Worm (Caenorhabditis elegans) whole organism, early embryonic: ENCODE data around the gene F39C12.1.

Experiments
- B0310.2 ChIP-seq: sonication (generic microtip); optimal IDR thresholded peaks from 2 replicates; lab custom pipeline; 2016; ENCODE audit warnings: mild to moderate bottlenecking, missing genetic modification characterization, missing compliant biosample characterization
- F13C5.2 ChIP-seq: sonication (generic microtip); optimal IDR thresholded peaks from 2 replicates; lab custom pipeline; 2017; ENCODE audit warnings: mild to moderate bottlenecking, missing genetic modification characterization, inconsistent platforms, missing compliant biosample characterization
- aly-1 ChIP-seq: sonication (generic microtip); optimal IDR thresholded peaks from 2 replicates; lab custom pipeline; 2016; ENCODE audit warnings: missing genetic modification characterization, missing compliant biosample characterization
- ama-1 ChIP-seq: fragments of 150-350 bp; optimal IDR thresholded peaks from 2 replicates; lab custom pipeline; 2014
- ceh-13 ChIP-seq: fragments of 200-800 bp; sonication (Bioruptor generic); optimal IDR thresholded peaks from 2 replicates; lab custom pipeline; 2018; ENCODE audit warnings: mild to moderate bottlenecking, missing genetic modification characterization, missing compliant biosample characterization
- ceh-36 ChIP-seq: sonication (generic microtip); optimal IDR thresholded peaks from 2 replicates; lab custom pipeline; 2016; ENCODE audit warnings: missing genetic modification characterization, inconsistent platforms, missing compliant biosample characterization
- ets-7 ChIP-seq: sonication (generic microtip); optimal IDR thresholded peaks from 2 replicates; lab custom pipeline; 2016; ENCODE audit warnings: missing genotype, missing genetic modification characterization, missing compliant biosample characterization
- flt-1 ChIP-seq: fragments of 200-800 bp; sonication (Bioruptor generic); IDR thresholded peaks from 2 replicates; pipeline ENCODE4 v1.3.6; 2022; ENCODE audit warnings: missing genetic modification characterization, missing compliant biosample characterization
- hmbx-1 ChIP-seq: sonication (generic microtip); optimal IDR thresholded peaks from 2 replicates; lab custom pipeline; 2016; ENCODE audit warnings: mild to moderate bottlenecking, missing genetic modification characterization, missing compliant biosample characterization
- hmg-4 ChIP-seq: fragments of 200-800 bp; sonication (Bioruptor generic); optimal IDR thresholded peaks from 2 replicates; lab custom pipeline; 2018; ENCODE audit warnings: mild to moderate bottlenecking, missing genetic modification characterization, missing compliant biosample characterization
- hnd-1 ChIP-seq: sonication (generic microtip); optimal IDR thresholded peaks from 2 replicates; lab custom pipeline; 2016; ENCODE audit warnings: missing genetic modification characterization, missing compliant biosample characterization
- pes-1 ChIP-seq: fragments of 200-800 bp; sonication (Bioruptor generic); IDR thresholded peaks from 2 replicates; pipeline ENCODE4 v1.3.6; 2022; ENCODE audit warnings: missing genetic modification reagents, missing genetic modification characterization, missing compliant biosample characterization
- scrt-1 ChIP-seq: fragments of 200-800 bp; sonication (Bioruptor generic); IDR thresholded peaks from 2 replicates; pipeline ENCODE4 v1.3.6; 2022; ENCODE audit warnings: missing genetic modification characterization, missing compliant biosample characterization
- sea-1 ChIP-seq: fragments of 200-800 bp; sonication (Bioruptor generic); conservative IDR thresholded peaks from 2 replicates; pipeline ENCODE4 v1.3.6; 2022; ENCODE audit warnings: missing genetic modification characterization, missing compliant biosample characterization
- tbx-11 ChIP-seq: fragments of 200-800 bp; sonication (Bioruptor generic); IDR thresholded peaks from 2 replicates; pipeline ENCODE4 v1.3.6; 2022; ENCODE audit warnings: missing genetic modification characterization, missing compliant biosample characterization
- tbx-37 ChIP-seq: fragments of 200-800 bp; sonication (Bioruptor generic); conservative IDR thresholded peaks from 2 replicates; pipeline ENCODE4 v1.3.6; 2022; ENCODE audit warnings: missing genetic modification reagents, missing genetic modification characterization, missing compliant biosample characterization
- tra-4 ChIP-seq: sonication (generic microtip); optimal IDR thresholded peaks from 2 replicates; lab custom pipeline; 2017; ENCODE audit warnings: missing genetic modification characterization, missing compliant biosample characterization

The F39C12.1 gene

DNA sequence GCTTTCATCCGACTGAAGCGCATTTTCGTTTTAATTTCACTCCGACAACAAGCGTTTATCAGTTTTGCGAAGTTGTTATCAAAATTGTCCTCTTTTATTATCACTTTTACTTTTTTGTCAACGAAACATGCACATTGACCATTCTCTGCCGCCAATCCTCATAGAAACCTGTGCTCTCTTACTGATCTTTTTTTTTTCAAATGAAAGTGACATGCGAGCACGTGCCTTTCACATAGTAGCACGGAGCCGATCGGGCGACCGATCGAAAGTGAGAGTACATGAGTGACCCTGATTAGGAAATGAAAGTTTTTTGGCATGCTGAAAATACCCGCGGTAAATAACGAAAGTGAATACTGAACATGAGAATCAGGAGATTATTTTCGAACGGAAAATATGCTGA lies 58.9 kb downstream of the F39C12.1 start:
- TF ChIP-seq tbx-37 (no peak), B0310.2 (tag; lab: Kevin White, UChicago) (no peak)

ce11 chrX:4792979-4793378 lies 60.0 kb downstream of the F39C12.1 start, which contains the start of gene F43C9.1:
Gene F43C9.1, plus strand, starts transcription at chrX:4793279.
- TF ChIP-seq hmbx-1 (tag; lab: Kevin White, UChicago) (no peak), scrt-1 (GFP tag; lab: Robert Waterston, UW) (no peak), tbx-37 (no peak), pes-1 (GFP tag; lab: Robert Waterston, UW) (no peak), F13C5.2 (tag; lab: Kevin White, UChicago) (no peak), hnd-1 (tag; lab: Kevin White, UChicago) (no peak), ets-7 (tag; lab: Kevin White, UChicago) (no peak), tbx-11 (GFP tag; lab: Robert Waterston, UW) (no peak), B0310.2 (tag; lab: Kevin White, UChicago) (no peak), sea-1 (GFP tag; lab: Robert Waterston, UW) (no peak), hmg-4 (GFP tag; lab: Kevin White, UChicago) (no peak), flt-1 (GFP tag; lab: Robert Waterston, UW) (no peak), ceh-13 (GFP tag; lab: Kevin White, UChicago) (no peak), ama-1 (no peak), ceh-36 (tag; lab: Kevin White, UChicago) (no peak), aly-1 (no peak), tra-4 (tag; lab: Kevin White, UChicago) (no peak)

- TF ChIP-seq sea-1 (GFP tag; lab: Robert Waterston, UW) (no peak), ama-1 (no peak), tra-4 (tag; lab: Kevin White, UChicago) (no peak), flt-1 (GFP tag; lab: Robert Waterston, UW) (no peak), hnd-1 (tag; lab: Kevin White, UChicago) (no peak), aly-1 (no peak), tbx-37 (no peak), ceh-36 (tag; lab: Kevin White, UChicago) (no peak), hmg-4 (GFP tag; lab: Kevin White, UChicago) (no peak), scrt-1 (GFP tag; lab: Robert Waterston, UW) (no peak), tbx-11 (GFP tag; lab: Robert Waterston, UW) (no peak), B0310.2 (tag; lab: Kevin White, UChicago) (no peak), pes-1 (GFP tag; lab: Robert Waterston, UW) (no peak), F13C5.2 (tag; lab: Kevin White, UChicago) (no peak), hmbx-1 (tag; lab: Kevin White, UChicago) (no peak), ets-7 (tag; lab: Kevin White, UChicago) (no peak), ceh-13 (GFP tag; lab: Kevin White, UChicago) (no peak)
Measured at ce11 chrX:4790614-4791013, 62.4 kb downstream of the F39C12.1 start.

DNA sequence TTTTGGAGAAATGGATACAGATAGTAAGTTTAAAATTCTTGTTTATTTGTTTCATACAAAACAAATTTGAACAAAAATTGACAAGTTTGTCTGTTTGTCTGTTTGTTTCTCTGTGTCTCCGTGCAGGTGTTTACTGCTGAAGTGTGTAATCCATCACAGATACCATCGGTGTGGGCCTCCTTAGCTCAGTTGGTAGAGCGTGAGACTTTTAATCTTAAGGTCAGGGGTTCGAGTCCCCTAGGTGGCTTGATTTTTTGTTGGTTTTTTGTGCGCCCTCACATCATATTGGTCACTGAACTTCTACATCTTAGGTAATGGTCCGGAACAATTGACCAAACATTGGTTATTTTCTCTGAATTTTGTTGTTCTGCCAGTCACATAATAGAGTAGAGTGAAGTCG lies 64.0 kb downstream of the F39C12.1 start:
- TF ChIP-seq ceh-36 (tag; lab: Kevin White, UChicago) = peak; percentile 81
- peak; percentile 56 for TF ChIP-seq hnd-1 (tag; lab: Kevin White, UChicago)
- peak; percentile 88 for TF ChIP-seq pes-1 (GFP tag; lab: Robert Waterston, UW)
- peak; percentile 83 for TF ChIP-seq scrt-1 (GFP tag; lab: Robert Waterston, UW)
- peak; percentile 83 for TF ChIP-seq sea-1 (GFP tag; lab: Robert Waterston, UW)
- peak; percentile 68; the same call in 1 of the 2 replicates for TF ChIP-seq tbx-11 (GFP tag; lab: Robert Waterston, UW)
- TF ChIP-seq ama-1 = no peak
- peak; percentile 52 for TF ChIP-seq hmg-4 (GFP tag; lab: Kevin White, UChicago)
- TF ChIP-seq hmbx-1 (tag; lab: Kevin White, UChicago) = peak; percentile 38
- TF ChIP-seq tra-4 (tag; lab: Kevin White, UChicago) = no peak
- peak; percentile 21 for TF ChIP-seq B0310.2 (tag; lab: Kevin White, UChicago)
- peak; percentile 32 for TF ChIP-seq F13C5.2 (tag; lab: Kevin White, UChicago)
- no peak for TF ChIP-seq ets-7 (tag; lab: Kevin White, UChicago)
- TF ChIP-seq flt-1 (GFP tag; lab: Robert Waterston, UW) = peak; percentile 82
- peak; percentile 61 for TF ChIP-seq tbx-37
- peak; percentile 86 for TF ChIP-seq aly-1
- TF ChIP-seq ceh-13 (GFP tag; lab: Kevin White, UChicago) = peak; percentile 74

- no peak for TF ChIP-seq hmg-4 (GFP tag; lab: Kevin White, UChicago)
- no peak for TF ChIP-seq tra-4 (tag; lab: Kevin White, UChicago)
- TF ChIP-seq ceh-13 (GFP tag; lab: Kevin White, UChicago) = no peak
- TF ChIP-seq scrt-1 (GFP tag; lab: Robert Waterston, UW) = no peak
- no peak for TF ChIP-seq sea-1 (GFP tag; lab: Robert Waterston, UW)
- no peak for TF ChIP-seq pes-1 (GFP tag; lab: Robert Waterston, UW)
Measured at ce11 chrX:4787525-4787924, 65.5 kb downstream of the F39C12.1 start.
